Fruit fly (Drosophila melanogaster) whole organism, prepupa: ENCODE data around the gene CG16758.

Experiments
- Blimp-1 ChIP-seq: fragments of 200-800 bp; sonication (Bioruptor generic); optimal IDR thresholded peaks from 3 replicates; lab custom pipeline; 2017; ENCODE audit warnings: missing biosample characterization, missing genetic modification characterization, mild to moderate bottlenecking, moderate library complexity, missing genetic modification reagents
- CG10631 ChIP-seq: fragments of 200-800 bp; sonication (Bioruptor generic); optimal IDR thresholded peaks from 2 replicates; lab custom pipeline; 2016; ENCODE audit warnings: missing biosample characterization, missing genetic modification characterization
- CG11762 ChIP-seq: fragments of 200-800 bp; sonication (Bioruptor generic); optimal IDR thresholded peaks from 3 replicates; lab custom pipeline; 2016; ENCODE audit warnings: missing biosample characterization, missing genetic modification characterization; ENCODE audit not compliant: insufficient read depth
- CG11902 ChIP-seq: fragments of 200-800 bp; sonication (Bioruptor generic); optimal IDR thresholded peaks from 3 replicates; lab custom pipeline; 2016; ENCODE audit warnings: missing biosample characterization, missing genetic modification characterization
- CG15336 ChIP-seq: fragments of 200-800 bp; sonication (Bioruptor generic); IDR thresholded peaks from 2 replicates; pipeline ENCODE4 v1.3.6; 2022; ENCODE audit warnings: missing biosample characterization, missing genetic modification characterization
- CG1621 ChIP-seq: fragments of 200-800 bp; sonication (Bioruptor generic); optimal IDR thresholded peaks from 3 replicates; lab custom pipeline; 2018; ENCODE audit warnings: missing biosample characterization, mild to moderate bottlenecking, missing genetic modification characterization
- CG16779 ChIP-seq: fragments of 200-800 bp; sonication (Bioruptor generic); optimal IDR thresholded peaks from 3 replicates; lab custom pipeline; 2017; ENCODE audit warnings: missing biosample characterization, mild to moderate bottlenecking, missing genetic modification characterization
- CG31627 ChIP-seq: fragments of 200-800 bp; sonication (Bioruptor generic); optimal IDR thresholded peaks from 3 replicates; lab custom pipeline; 2016; ENCODE audit warnings: missing biosample characterization, missing genetic modification characterization
- CG32006 ChIP-seq: fragments of 200-800 bp; sonication (Bioruptor generic); optimal IDR thresholded peaks from 3 replicates; lab custom pipeline; 2017; ENCODE audit warnings: missing biosample characterization, mild to moderate bottlenecking, missing genetic modification characterization
- CG3919 ChIP-seq: fragments of 200-800 bp; sonication (Bioruptor generic); optimal IDR thresholded peaks from 3 replicates; lab custom pipeline; 2016; ENCODE audit warnings: missing biosample characterization, missing genetic modification characterization
- CG4318 ChIP-seq: fragments of 200-800 bp; sonication (Bioruptor generic); optimal IDR thresholded peaks from 3 replicates; lab custom pipeline; 2017; ENCODE audit warnings: missing biosample characterization, mild to moderate bottlenecking, missing genetic modification characterization
- CG6163 ChIP-seq: fragments of 200-800 bp; sonication (Bioruptor generic); IDR thresholded peaks from 3 replicates; pipeline ENCODE4 v1.3.6; 2022; ENCODE audit warnings: missing biosample characterization, missing genetic modification characterization
- CG6276 ChIP-seq: fragments of 200-800 bp; sonication (Bioruptor generic); optimal IDR thresholded peaks from 2 replicates; lab custom pipeline; 2017; ENCODE audit warnings: missing biosample characterization, mild to moderate bottlenecking, missing genetic modification characterization
- CG6792 ChIP-seq: fragments of 200-800 bp; sonication (Bioruptor generic); optimal IDR thresholded peaks from 3 replicates; lab custom pipeline; 2016; ENCODE audit warnings: missing biosample characterization, missing genetic modification characterization
- CG6808 ChIP-seq: fragments of 200-800 bp; sonication (Bioruptor generic); optimal IDR thresholded peaks from 3 replicates; lab custom pipeline; 2017; ENCODE audit warnings: missing biosample characterization, missing genetic modification characterization, mild to moderate bottlenecking, moderate library complexity, missing genetic modification reagents
- CG6854 ChIP-seq: fragments of 200-800 bp; sonication (Bioruptor generic); optimal IDR thresholded peaks from 2 replicates; lab custom pipeline; 2017; ENCODE audit warnings: missing biosample characterization, mild to moderate bottlenecking, missing genetic modification characterization
- CG7368 ChIP-seq: fragments of 200-800 bp; sonication (Bioruptor generic); optimal IDR thresholded peaks from 3 replicates; lab custom pipeline; 2016; ENCODE audit warnings: missing biosample characterization, missing genetic modification characterization
- CG8119 ChIP-seq: fragments of 200-800 bp; sonication (Bioruptor generic); IDR thresholded peaks from 3 replicates; pipeline ENCODE4 v1.3.6; 2022; ENCODE audit warnings: missing biosample characterization, missing genetic modification characterization
- CG8632 ChIP-seq: fragments of 200-800 bp; sonication (Bioruptor generic); optimal IDR thresholded peaks from 3 replicates; lab custom pipeline; 2016; ENCODE audit warnings: missing biosample characterization, missing genetic modification characterization
- Eip75B ChIP-seq: fragments of 200-800 bp; sonication (Bioruptor generic); optimal IDR thresholded peaks from 3 replicates; lab custom pipeline; 2016; ENCODE audit warnings: missing biosample characterization, missing genetic modification characterization
- Eip78C ChIP-seq: fragments of 200-800 bp; sonication (Bioruptor generic); peaks from one replicate; lab custom pipeline; 2016; ENCODE audit warnings: missing biosample characterization, missing genetic modification characterization
- Eip93F ChIP-seq: fragments of 200-800 bp; sonication (Bioruptor generic); optimal IDR thresholded peaks from 2 replicates; lab custom pipeline; 2016; ENCODE audit warnings: missing biosample characterization, mild to moderate bottlenecking, missing genetic modification characterization
- Ets21C ChIP-seq: fragments of 200-800 bp; sonication (Bioruptor generic); optimal IDR thresholded peaks from 3 replicates; lab custom pipeline; 2016; ENCODE audit warnings: missing biosample characterization, missing genetic modification characterization
- Ets96B ChIP-seq: fragments of 200-800 bp; optimal IDR thresholded peaks from 2 replicates; lab custom pipeline; 2019; ENCODE audit warnings: missing biosample characterization, mild to moderate bottlenecking, missing genetic modification characterization, moderate library complexity
- Gug ChIP-seq: fragments of 200-800 bp; sonication (Bioruptor generic); IDR thresholded peaks from 2 replicates; pipeline ENCODE4 v1.3.6; 2022; ENCODE audit warnings: missing biosample characterization, missing genetic modification characterization
- Hr38 ChIP-seq: sonication (Bioruptor generic); optimal IDR thresholded peaks from 2 replicates; lab custom pipeline; 2016; ENCODE audit warnings: missing biosample characterization, missing genetic modification characterization
- Hr39 ChIP-seq: fragments of 200-800 bp; sonication (Bioruptor generic); optimal IDR thresholded peaks from 2 replicates; lab custom pipeline; 2016; ENCODE audit warnings: missing biosample characterization, missing genetic modification characterization
- Hr4 ChIP-seq: fragments of 200-800 bp; sonication (Bioruptor generic); optimal IDR thresholded peaks from 3 replicates; lab custom pipeline; 2016; ENCODE audit warnings: missing biosample characterization, missing genetic modification characterization
- Lpt ChIP-seq: fragments of 200-800 bp; sonication (Bioruptor generic); optimal IDR thresholded peaks from 3 replicates; lab custom pipeline; 2016; ENCODE audit warnings: missing biosample characterization, missing genetic modification characterization
- Met ChIP-seq: fragments of 200-800 bp; sonication (Bioruptor generic); optimal IDR thresholded peaks from 3 replicates; lab custom pipeline; 2016; ENCODE audit warnings: missing biosample characterization, missing genetic modification characterization
- OdsH ChIP-seq: fragments of 200-800 bp; sonication (Bioruptor generic); optimal IDR thresholded peaks from 3 replicates; lab custom pipeline; 2016; ENCODE audit warnings: missing biosample characterization, missing genetic modification characterization
- Smox ChIP-seq: fragments of 200-800 bp; sonication (Bioruptor generic); optimal IDR thresholded peaks from 3 replicates; lab custom pipeline; 2016; ENCODE audit warnings: missing biosample characterization, missing genetic modification characterization
- Sox102F ChIP-seq: fragments of 200-800 bp; sonication (Bioruptor generic); optimal IDR thresholded peaks from 2 replicates; lab custom pipeline; 2016; ENCODE audit warnings: missing biosample characterization, mild to moderate bottlenecking, missing genetic modification characterization
- Sox14 ChIP-seq: fragments of 200-800 bp; sonication (Bioruptor generic); optimal IDR thresholded peaks from 3 replicates; lab custom pipeline; 2016; ENCODE audit warnings: missing biosample characterization, missing genetic modification characterization
- Sox15 ChIP-seq: fragments of 200-800 bp; sonication (Bioruptor generic); optimal IDR thresholded peaks from 3 replicates; lab custom pipeline; 2016; ENCODE audit warnings: missing biosample characterization, missing genetic modification characterization
- achi ChIP-seq: fragments of 200-800 bp; sonication (Bioruptor generic); optimal IDR thresholded peaks from 3 replicates; lab custom pipeline; 2016; ENCODE audit warnings: missing biosample characterization, missing genetic modification characterization
- cyc ChIP-seq: fragments of 200-800 bp; sonication (Bioruptor generic); optimal IDR thresholded peaks from 3 replicates; lab custom pipeline; 2016; ENCODE audit warnings: missing biosample characterization, missing genetic modification characterization
- dac ChIP-seq: fragments of 200-800 bp; sonication (Bioruptor generic); optimal IDR thresholded peaks from 2 replicates; lab custom pipeline; 2017; ENCODE audit warnings: missing biosample characterization, mild to moderate bottlenecking, missing genetic modification characterization
- dsx ChIP-seq: fragments of 200-800 bp; optimal IDR thresholded peaks from 3 replicates; lab custom pipeline; 2019; ENCODE audit warnings: missing biosample characterization, mild to moderate bottlenecking, missing genetic modification characterization, moderate library complexity; ENCODE audit not compliant: poor library complexity, severe bottlenecking
- eg ChIP-seq: fragments of 200-800 bp; sonication (Bioruptor generic); IDR thresholded peaks from 3 replicates; pipeline ENCODE4 v1.3.6; 2022; ENCODE audit warnings: missing biosample characterization, missing genetic modification characterization
- fd59A ChIP-seq: fragments of 200-800 bp; sonication (Bioruptor generic); optimal IDR thresholded peaks from 2 replicates; lab custom pipeline; 2017; ENCODE audit warnings: missing biosample characterization, mild to moderate bottlenecking, missing genetic modification characterization, missing genetic modification reagents
- fd85E ChIP-seq: fragments of 200-800 bp; sonication (Bioruptor generic); optimal IDR thresholded peaks from 3 replicates; lab custom pipeline; 2016; ENCODE audit warnings: missing biosample characterization, missing genetic modification characterization
- lz ChIP-seq: fragments of 200-800 bp; sonication (Bioruptor generic); optimal IDR thresholded peaks from 3 replicates; lab custom pipeline; 2016; ENCODE audit warnings: missing biosample characterization, missing genetic modification characterization
- pdm3 ChIP-seq: fragments of 200-800 bp; sonication (Bioruptor generic); optimal IDR thresholded peaks from 3 replicates; lab custom pipeline; 2016; ENCODE audit warnings: missing biosample characterization, missing genetic modification characterization
- salr ChIP-seq, 2 experiments: fragments of 200-800 bp; sonication (Bioruptor generic); optimal IDR thresholded peaks; 3 replicates each; lab custom pipeline; 2016 to 2018; ENCODE audit warnings: missing biosample characterization in 2 of 2, missing genetic modification characterization in 2 of 2, mild to moderate bottlenecking in 1 of 2
- spab ChIP-seq: fragments of 200-800 bp; sonication (Bioruptor generic); optimal IDR thresholded peaks from 2 replicates; lab custom pipeline; 2017; ENCODE audit warnings: missing biosample characterization, mild to moderate bottlenecking, missing genetic modification characterization, missing genetic modification reagents
- ss ChIP-seq, 2 experiments: fragments of 200-800 bp; sonication (Bioruptor generic); optimal IDR thresholded peaks; 2 replicates in 1 of 2; 3 replicates in 1 of 2; lab custom pipeline; 2017 to 2018; ENCODE audit warnings: mild to moderate bottlenecking in 2 of 2, missing biosample characterization in 2 of 2, missing genetic modification characterization in 2 of 2, moderate library complexity in 1 of 2
- topi ChIP-seq: fragments of 200-800 bp; sonication (Bioruptor generic); optimal IDR thresholded peaks from 3 replicates; lab custom pipeline; 2016; ENCODE audit warnings: missing biosample characterization, missing genetic modification characterization
- vri ChIP-seq: fragments of 200-800 bp; sonication (Bioruptor generic); optimal IDR thresholded peaks from 3 replicates; lab custom pipeline; 2016; ENCODE audit warnings: missing biosample characterization, mild to moderate bottlenecking, missing genetic modification characterization

CG16758 gene

dm6 chr3L:2488634-2489033, 14.8 kb downstream of the CG16758 start, which contains the start of gene CG1146 (continued):
- no peak for TF ChIP-seq spab (GFP tag; lab: Kevin White, UChicago)
- TF ChIP-seq Lpt = peak; percentile 5
- no peak for TF ChIP-seq Sox102F (GFP tag; lab: Kevin White, UChicago)
- peak; percentile 21 for TF ChIP-seq CG6808 (GFP tag; lab: Kevin White, UChicago)
- no peak for TF ChIP-seq salr (GFP tag; optimal IDR thresholded peaks at IDR 0.05; lab: Kevin White, UChicago)
- TF ChIP-seq Eip75B (GFP tag; lab: Kevin White, UChicago) = no peak
- peak; percentile 39 for TF ChIP-seq CG6276

- TF ChIP-seq fd59A (GFP tag; lab: Kevin White, UChicago) (peak; percentile 56), achi (GFP tag; lab: Kevin White, UChicago) (peak; percentile 77), vri (GFP tag; lab: Kevin White, UChicago) (peak; percentile 21), eg (GFP tag; lab: Robert Waterston, UW) (peak; percentile 77), CG6808 (GFP tag; lab: Kevin White, UChicago) (peak; percentile 91), cyc (GFP tag; lab: Kevin White, UChicago) (peak; percentile 82), CG6792 (GFP tag; lab: Kevin White, UChicago) (peak; percentile 76), OdsH (GFP tag; lab: Kevin White, UChicago) (peak; percentile 63), Sox15 (GFP tag; lab: Kevin White, UChicago) (no peak), dsx (GFP tag; lab: Kevin White, UChicago) (peak; percentile 88), CG3919 (GFP tag; lab: Kevin White, UChicago) (peak; percentile 88), Hr4 (peak; percentile 73), salr (GFP tag; optimal IDR thresholded peaks at IDR 0.05; lab: Kevin White, UChicago) (peak in 1 of 2 experiments; percentile 70), CG15336 (peak; percentile 77), CG16779 (tag; lab: Kevin White, UChicago) (peak; percentile 41), Eip78C (peak; percentile 96), Smox (GFP tag; lab: Kevin White, UChicago) (peak; percentile 53), pdm3 (GFP tag; lab: Kevin White, UChicago) (peak; percentile 68), CG11762 (peak; percentile 66), CG1621 (tag; lab: Kevin White, UChicago) (peak; percentile 70), Hr38 (GFP tag; lab: Kevin White, UChicago) (no peak), CG4318 (GFP tag; lab: Kevin White, UChicago) (peak; percentile 19), Blimp-1 (GFP tag; lab: Kevin White, UChicago) (no peak), CG32006 (GFP tag; lab: Kevin White, UChicago) (peak; percentile 68), CG6276 (peak; percentile 77), Ets21C (GFP tag; lab: Kevin White, UChicago) (peak; percentile 56), spab (GFP tag; lab: Kevin White, UChicago) (peak; percentile 86), CG31627 (GFP tag; lab: Kevin White, UChicago) (peak; percentile 53), lz (GFP tag; lab: Kevin White, UChicago) (peak; percentile 69), Lpt (peak; percentile 68), CG10631 (GFP tag; lab: Kevin White, UChicago) (peak; percentile 86), CG7368 (GFP tag; lab: Kevin White, UChicago) (peak; percentile 71), CG6163 (GFP tag; lab: Robert Waterston, UW) (peak; percentile 86), ss (GFP tag; optimal IDR thresholded peaks at IDR 0.05; lab: Kevin White, UChicago) (peak; percentile 58 to 89), Met (GFP tag; lab: Kevin White, UChicago) (peak; percentile 58), Sox102F (GFP tag; lab: Kevin White, UChicago) (peak; percentile 36), CG8632 (peak; percentile 28), CG11902 (GFP tag; lab: Kevin White, UChicago) (peak; percentile 51), Gug (GFP tag; lab: Robert Waterston, UW) (peak; percentile 82), Ets96B (tag; lab: Kevin White, UChicago) (peak; percentile 92), CG6854 (peak; percentile 63), Hr39 (GFP tag; lab: Kevin White, UChicago) (peak; percentile 37), dac (GFP tag; lab: Kevin White, UChicago) (peak; percentile 7), Sox14 (GFP tag; lab: Kevin White, UChicago) (peak; percentile 83), topi (GFP tag; lab: Kevin White, UChicago) (peak; percentile 86), CG8119 (GFP tag; lab: Robert Waterston, UW) (peak; percentile 83), fd85E (GFP tag; lab: Kevin White, UChicago) (peak; percentile 57), Eip93F (GFP tag; lab: Kevin White, UChicago) (peak; percentile 39)
Observed at dm6 chr3L:2487248-2487647, 16.2 kb downstream of the CG16758 start.
